Fruit fly (Drosophila melanogaster): ENCODE results near the gene lsn.

lsn gene

DNA sequence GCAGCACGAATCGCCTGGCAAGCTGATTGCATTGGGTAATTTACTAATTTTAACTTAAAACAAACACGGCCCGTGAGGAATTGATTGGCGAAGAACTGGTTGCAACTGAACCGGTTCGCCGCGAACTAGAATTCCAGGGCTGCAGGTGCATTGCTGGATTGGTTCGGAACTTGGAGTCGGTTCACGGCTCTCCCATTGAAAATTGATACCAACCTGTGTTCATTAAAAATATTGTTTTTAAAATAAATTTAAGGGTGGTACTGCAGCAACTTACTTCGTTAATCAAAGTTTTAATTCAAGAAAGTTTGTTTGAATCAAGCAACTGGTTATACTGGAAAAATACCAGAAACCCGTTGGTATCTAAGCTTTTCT, 42.4 kb upstream of the lsn start, which contains the start of gene CASK (continued):
- TF ChIP-seq CG7928 (GFP tag; optimal IDR thresholded peaks at IDR 0.05) (peak; percentile 94), eve (GFP tag; optimal IDR thresholded peaks at IDR 0.05) (no peak), CG14710 (tag; optimal IDR thresholded peaks at IDR 0.05) (peak; percentile 40), hth (optimal IDR thresholded peaks at IDR 0.05) (no peak), chn (GFP tag; optimal IDR thresholded peaks at IDR 0.05) (peak; percentile 5), Hand (GFP tag; optimal IDR thresholded peaks at IDR 0.05) (no peak), CG33213 (GFP tag; optimal IDR thresholded peaks at IDR 0.05) (peak; percentile 49), CG16813 (GFP tag; IDR thresholded peaks at IDR 0.05; ENCODE audit: partially characterized antibody) (peak; percentile 26; the same call in 1 of the 3 replicates), CG1603 (tag; optimal IDR thresholded peaks at IDR 0.05) (peak; percentile 38), CG11695 (GFP tag; IDR thresholded peaks at IDR 0.05) (no peak), CG30403 (GFP tag; optimal IDR thresholded peaks at IDR 0.05) (no peak), unc-4 (GFP tag; IDR thresholded peaks at IDR 0.05; ENCODE audit: partially characterized antibody) (peak; percentile 21; the same call in 1 of the 2 replicates), CG7357 (GFP tag; IDR thresholded peaks at IDR 0.05) (no peak), Fer1 (GFP tag; optimal IDR thresholded peaks at IDR 0.05) (no peak), sens-2 (GFP tag; IDR thresholded peaks at IDR 0.05) (no peak), CG42726 (GFP tag; IDR thresholded peaks at IDR 0.05; ENCODE audit: partially characterized antibody) (no peak), amos (GFP tag; IDR thresholded peaks at IDR 0.05; ENCODE audit: partially characterized antibody) (peak; percentile 53), Hr78 (GFP tag; optimal IDR thresholded peaks at IDR 0.05) (no peak), zfh2 (GFP tag; optimal IDR thresholded peaks at IDR 0.05) (peak; percentile 21), nerfin-1 (tag; optimal IDR thresholded peaks at IDR 0.05) (no peak), lilli (GFP tag; optimal IDR thresholded peaks at IDR 0.05) (peak; percentile 2), CG14050 (GFP tag; IDR thresholded peaks at IDR 0.05) (no peak), dati (GFP tag; IDR thresholded peaks at IDR 0.05) (no peak), tx (GFP tag; optimal IDR thresholded peaks at IDR 0.05) (no peak), Ets97D (GFP tag; optimal IDR thresholded peaks at IDR 0.05) (peak; percentile 57), CG11504 (tag; optimal IDR thresholded peaks at IDR 0.05) (peak; percentile 44), CG11696 (GFP tag; IDR thresholded peaks at IDR 0.05) (no peak), Bgb (GFP tag; IDR thresholded peaks at IDR 0.05; ENCODE audit: partially characterized antibody) (peak; percentile 14; the same call in 1 of the 2 replicates), p53 (GFP tag; optimal IDR thresholded peaks at IDR 0.05) (no peak), CG4820 (GFP tag; optimal IDR thresholded peaks at IDR 0.05) (no peak), Max (GFP tag; optimal IDR thresholded peaks at IDR 0.05) (peak; percentile 8), CG12236 (GFP tag; optimal IDR thresholded peaks at IDR 0.05) (no peak), CG10462 (GFP tag; optimal IDR thresholded peaks at IDR 0.05) (no peak), hkb (optimal IDR thresholded peaks at IDR 0.05) (peak; percentile 57), hkb (GFP tag; IDR thresholded peaks at IDR 0.05) (no peak), CG13287 (GFP tag; IDR thresholded peaks at IDR 0.05; ENCODE audit: partially characterized antibody) (peak; percentile 29), yki (optimal IDR thresholded peaks at IDR 0.05) (no peak), E2f2 (GFP tag; IDR thresholded peaks at IDR 0.05) (peak; percentile 90), Xbp1 (GFP tag; optimal IDR thresholded peaks at IDR 0.05) (peak; percentile 30), Atf-2 (GFP tag; optimal IDR thresholded peaks at IDR 0.05) (no peak), bbx (GFP tag; IDR thresholded peaks at IDR 0.05; ENCODE audit: partially characterized antibody) (peak; percentile 80), Oaz (GFP tag; IDR thresholded peaks at IDR 0.05) (no peak), en (GFP tag; optimal IDR thresholded peaks at IDR 0.05) (no peak), stwl (tag; optimal IDR thresholded peaks at IDR 0.05) (peak; percentile 52), fd102C (GFP tag; optimal IDR thresholded peaks at IDR 0.05) (no peak), mam (GFP tag; optimal IDR thresholded peaks at IDR 0.05) (peak; percentile 0), CG13624 (GFP tag; optimal IDR thresholded peaks at IDR 0.05) (no peak), CG12155 (GFP tag; optimal IDR thresholded peaks at IDR 0.05) (no peak), CG12391 (tag; optimal IDR thresholded peaks at IDR 0.05) (peak; percentile 30), Fer2 (tag; optimal IDR thresholded peaks at IDR 0.05) (no peak), Jarid2 (GFP tag; optimal IDR thresholded peaks at IDR 0.05) (peak; percentile 43), Hmr (GFP tag; optimal IDR thresholded peaks at IDR 0.05) (peak; percentile 20)
